Fruit fly (Drosophila melanogaster) whole organism, prepupa: Measurements from ENCODE around the gene Rim.
A peak's percentile ranks its signal among the peaks of the same experiment; 100 is the strongest.

ENCODE experiments used
- CG10631 ChIP-seq: fragments of 200-800 bp; sonication (Bioruptor generic); optimal IDR thresholded peaks from 2 replicates; lab custom pipeline; 2016; ENCODE audit warnings: missing biosample characterization, missing genetic modification characterization
- CG11762 ChIP-seq: fragments of 200-800 bp; sonication (Bioruptor generic); optimal IDR thresholded peaks from 3 replicates; lab custom pipeline; 2016; ENCODE audit warnings: missing biosample characterization, missing genetic modification characterization; ENCODE audit not compliant: insufficient read depth
- CG11902 ChIP-seq: fragments of 200-800 bp; sonication (Bioruptor generic); optimal IDR thresholded peaks from 3 replicates; lab custom pipeline; 2016; ENCODE audit warnings: missing biosample characterization, missing genetic modification characterization
- CG1621 ChIP-seq: fragments of 200-800 bp; sonication (Bioruptor generic); optimal IDR thresholded peaks from 3 replicates; lab custom pipeline; 2018; ENCODE audit warnings: missing biosample characterization, mild to moderate bottlenecking, missing genetic modification characterization
- CG3032 ChIP-seq: fragments of 200-800 bp; optimal IDR thresholded peaks from 2 replicates; lab custom pipeline; 2019; ENCODE audit warnings: missing biosample characterization, mild to moderate bottlenecking, missing genetic modification characterization, moderate library complexity
- CG31627 ChIP-seq: fragments of 200-800 bp; sonication (Bioruptor generic); optimal IDR thresholded peaks from 3 replicates; lab custom pipeline; 2016; ENCODE audit warnings: missing biosample characterization, missing genetic modification characterization
- CG32006 ChIP-seq: fragments of 200-800 bp; sonication (Bioruptor generic); optimal IDR thresholded peaks from 3 replicates; lab custom pipeline; 2017; ENCODE audit warnings: missing biosample characterization, mild to moderate bottlenecking, missing genetic modification characterization
- CG34406 ChIP-seq: fragments of 200-800 bp; sonication (Bioruptor generic); optimal IDR thresholded peaks from 3 replicates; lab custom pipeline; 2016; ENCODE audit warnings: missing biosample characterization, missing genetic modification characterization
- CG3919 ChIP-seq: fragments of 200-800 bp; sonication (Bioruptor generic); optimal IDR thresholded peaks from 3 replicates; lab custom pipeline; 2016; ENCODE audit warnings: missing biosample characterization, missing genetic modification characterization
- CG6276 ChIP-seq: fragments of 200-800 bp; sonication (Bioruptor generic); optimal IDR thresholded peaks from 2 replicates; lab custom pipeline; 2017; ENCODE audit warnings: missing biosample characterization, mild to moderate bottlenecking, missing genetic modification characterization
- CG6808 ChIP-seq: fragments of 200-800 bp; sonication (Bioruptor generic); optimal IDR thresholded peaks from 3 replicates; lab custom pipeline; 2017; ENCODE audit warnings: missing biosample characterization, missing genetic modification characterization, mild to moderate bottlenecking, moderate library complexity, missing genetic modification reagents
- CG6854 ChIP-seq: fragments of 200-800 bp; sonication (Bioruptor generic); optimal IDR thresholded peaks from 2 replicates; lab custom pipeline; 2017; ENCODE audit warnings: missing biosample characterization, mild to moderate bottlenecking, missing genetic modification characterization
- CG7368 ChIP-seq: fragments of 200-800 bp; sonication (Bioruptor generic); optimal IDR thresholded peaks from 3 replicates; lab custom pipeline; 2016; ENCODE audit warnings: missing biosample characterization, missing genetic modification characterization
- CG8119 ChIP-seq: fragments of 200-800 bp; sonication (Bioruptor generic); IDR thresholded peaks from 3 replicates; pipeline ENCODE4 v1.3.6; 2022; ENCODE audit warnings: missing biosample characterization, missing genetic modification characterization
- CG8319 ChIP-seq: fragments of 200-800 bp; sonication (Bioruptor generic); optimal IDR thresholded peaks from 3 replicates; lab custom pipeline; 2016; ENCODE audit warnings: missing biosample characterization, missing genetic modification characterization
- CG8632 ChIP-seq: fragments of 200-800 bp; sonication (Bioruptor generic); optimal IDR thresholded peaks from 3 replicates; lab custom pipeline; 2016; ENCODE audit warnings: missing biosample characterization, missing genetic modification characterization
- CG9139 ChIP-seq: fragments of 200-800 bp; sonication (Bioruptor generic); optimal IDR thresholded peaks from 3 replicates; lab custom pipeline; 2017; ENCODE audit warnings: missing biosample characterization, mild to moderate bottlenecking, missing genetic modification characterization
- Eip78C ChIP-seq: fragments of 200-800 bp; sonication (Bioruptor generic); peaks from one replicate; lab custom pipeline; 2016; ENCODE audit warnings: missing biosample characterization, missing genetic modification characterization
- Eip93F ChIP-seq: fragments of 200-800 bp; sonication (Bioruptor generic); optimal IDR thresholded peaks from 2 replicates; lab custom pipeline; 2016; ENCODE audit warnings: missing biosample characterization, mild to moderate bottlenecking, missing genetic modification characterization
- Ets96B ChIP-seq: fragments of 200-800 bp; optimal IDR thresholded peaks from 2 replicates; lab custom pipeline; 2019; ENCODE audit warnings: missing biosample characterization, mild to moderate bottlenecking, missing genetic modification characterization, moderate library complexity
- Gug ChIP-seq: fragments of 200-800 bp; sonication (Bioruptor generic); IDR thresholded peaks from 2 replicates; pipeline ENCODE4 v1.3.6; 2022; ENCODE audit warnings: missing biosample characterization, missing genetic modification characterization
- Hr38 ChIP-seq: sonication (Bioruptor generic); optimal IDR thresholded peaks from 2 replicates; lab custom pipeline; 2016; ENCODE audit warnings: missing biosample characterization, missing genetic modification characterization
- Hr4 ChIP-seq: fragments of 200-800 bp; sonication (Bioruptor generic); optimal IDR thresholded peaks from 3 replicates; lab custom pipeline; 2016; ENCODE audit warnings: missing biosample characterization, missing genetic modification characterization
- Lpt ChIP-seq: fragments of 200-800 bp; sonication (Bioruptor generic); optimal IDR thresholded peaks from 3 replicates; lab custom pipeline; 2016; ENCODE audit warnings: missing biosample characterization, missing genetic modification characterization
- Met ChIP-seq: fragments of 200-800 bp; sonication (Bioruptor generic); optimal IDR thresholded peaks from 3 replicates; lab custom pipeline; 2016; ENCODE audit warnings: missing biosample characterization, missing genetic modification characterization
- Sox102F ChIP-seq: fragments of 200-800 bp; sonication (Bioruptor generic); optimal IDR thresholded peaks from 2 replicates; lab custom pipeline; 2016; ENCODE audit warnings: missing biosample characterization, mild to moderate bottlenecking, missing genetic modification characterization
- Sox15 ChIP-seq: fragments of 200-800 bp; sonication (Bioruptor generic); optimal IDR thresholded peaks from 3 replicates; lab custom pipeline; 2016; ENCODE audit warnings: missing biosample characterization, missing genetic modification characterization
- achi ChIP-seq: fragments of 200-800 bp; sonication (Bioruptor generic); optimal IDR thresholded peaks from 3 replicates; lab custom pipeline; 2016; ENCODE audit warnings: missing biosample characterization, missing genetic modification characterization
- acj6 ChIP-seq: fragments of 200-800 bp; sonication (Bioruptor generic); optimal IDR thresholded peaks from 3 replicates; lab custom pipeline; 2016; ENCODE audit warnings: missing biosample characterization, missing genetic modification characterization
- cyc ChIP-seq: fragments of 200-800 bp; sonication (Bioruptor generic); optimal IDR thresholded peaks from 3 replicates; lab custom pipeline; 2016; ENCODE audit warnings: missing biosample characterization, missing genetic modification characterization
- dac ChIP-seq: fragments of 200-800 bp; sonication (Bioruptor generic); optimal IDR thresholded peaks from 2 replicates; lab custom pipeline; 2017; ENCODE audit warnings: missing biosample characterization, mild to moderate bottlenecking, missing genetic modification characterization
- dsx ChIP-seq: fragments of 200-800 bp; optimal IDR thresholded peaks from 3 replicates; lab custom pipeline; 2019; ENCODE audit warnings: missing biosample characterization, mild to moderate bottlenecking, missing genetic modification characterization, moderate library complexity; ENCODE audit not compliant: poor library complexity, severe bottlenecking
- eg ChIP-seq: fragments of 200-800 bp; sonication (Bioruptor generic); IDR thresholded peaks from 3 replicates; pipeline ENCODE4 v1.3.6; 2022; ENCODE audit warnings: missing biosample characterization, missing genetic modification characterization
- fd59A ChIP-seq: fragments of 200-800 bp; sonication (Bioruptor generic); optimal IDR thresholded peaks from 2 replicates; lab custom pipeline; 2017; ENCODE audit warnings: missing biosample characterization, mild to moderate bottlenecking, missing genetic modification characterization, missing genetic modification reagents
- fd85E ChIP-seq: fragments of 200-800 bp; sonication (Bioruptor generic); optimal IDR thresholded peaks from 3 replicates; lab custom pipeline; 2016; ENCODE audit warnings: missing biosample characterization, missing genetic modification characterization
- lz ChIP-seq: fragments of 200-800 bp; sonication (Bioruptor generic); optimal IDR thresholded peaks from 3 replicates; lab custom pipeline; 2016; ENCODE audit warnings: missing biosample characterization, missing genetic modification characterization
- spab ChIP-seq: fragments of 200-800 bp; sonication (Bioruptor generic); optimal IDR thresholded peaks from 2 replicates; lab custom pipeline; 2017; ENCODE audit warnings: missing biosample characterization, mild to moderate bottlenecking, missing genetic modification characterization, missing genetic modification reagents
- svp ChIP-seq: fragments of 200-800 bp; sonication (Bioruptor generic); peaks from one replicate; lab custom pipeline; 2016; ENCODE audit warnings: missing biosample characterization, missing genetic modification characterization
- topi ChIP-seq: fragments of 200-800 bp; sonication (Bioruptor generic); optimal IDR thresholded peaks from 3 replicates; lab custom pipeline; 2016; ENCODE audit warnings: missing biosample characterization, missing genetic modification characterization

Rim gene

DNA sequence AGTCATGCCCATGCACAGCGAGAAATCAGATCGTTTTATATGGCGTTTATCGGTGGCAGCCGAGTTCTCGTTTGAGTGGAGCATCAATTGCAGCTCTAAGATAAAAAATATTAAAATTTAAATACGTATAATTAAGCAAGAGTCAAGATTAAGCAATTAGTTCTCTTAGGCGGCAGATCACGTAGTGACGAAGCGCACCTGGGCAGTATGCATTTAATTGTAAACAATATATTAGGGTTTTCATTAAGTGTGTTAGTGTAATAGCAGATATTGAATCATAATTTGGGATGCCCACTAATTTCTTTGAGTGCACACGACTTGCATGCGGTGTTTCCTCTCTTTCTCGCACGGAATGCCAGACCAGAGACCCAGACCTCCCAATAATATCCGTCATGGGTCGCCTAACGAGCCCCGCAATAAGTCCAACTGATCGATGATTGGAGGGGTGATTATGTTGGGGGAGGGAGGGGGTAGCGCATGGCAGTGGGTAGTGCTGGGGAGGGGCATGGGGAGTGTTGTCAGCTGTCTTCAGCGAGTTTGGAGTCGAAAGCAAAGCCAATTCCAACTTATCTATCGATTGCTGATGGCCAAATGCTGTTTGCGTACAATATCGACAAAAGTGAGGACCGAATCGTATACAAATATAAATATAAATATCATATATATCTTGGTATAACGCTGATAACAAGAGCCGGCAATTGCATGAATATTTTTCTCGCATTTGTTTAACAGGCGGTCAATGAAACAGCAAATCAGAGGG is 33.2 kb upstream of the Rim start (continued):
- TF ChIP-seq Sox15 (GFP tag; lab: Kevin White, UChicago) (peak; percentile 56), eg (GFP tag; lab: Robert Waterston, UW) (peak; percentile 31; the same call in 1 of the 3 replicates), CG6276 (GFP tag; lab: Kevin White, UChicago) (peak; percentile 56), CG8319 (GFP tag; lab: Kevin White, UChicago) (peak; percentile 31), lz (GFP tag; lab: Kevin White, UChicago) (peak; percentile 54), svp (GFP tag; lab: Kevin White, UChicago) (peak; percentile 81), CG8632 (GFP tag; lab: Kevin White, UChicago) (peak; percentile 48), Ets96B (tag; lab: Kevin White, UChicago) (peak; percentile 41), Lpt (GFP tag; lab: Kevin White, UChicago) (no peak), CG6854 (GFP tag; lab: Kevin White, UChicago) (no peak), Met (GFP tag; lab: Kevin White, UChicago) (peak; percentile 37), CG7368 (GFP tag; lab: Kevin White, UChicago) (peak; percentile 8), CG8119 (GFP tag; lab: Robert Waterston, UW) (peak; percentile 76), spab (GFP tag; lab: Kevin White, UChicago) (peak; percentile 51), achi (GFP tag; lab: Kevin White, UChicago) (peak; percentile 65), CG11902 (GFP tag; lab: Kevin White, UChicago) (peak; percentile 43), fd59A (GFP tag; lab: Kevin White, UChicago) (peak; percentile 48), acj6 (GFP tag; lab: Kevin White, UChicago) (peak; percentile 50), CG10631 (GFP tag; lab: Kevin White, UChicago) (peak; percentile 61), CG3919 (GFP tag; lab: Kevin White, UChicago) (peak; percentile 54), CG32006 (GFP tag; lab: Kevin White, UChicago) (peak; percentile 79), fd85E (no peak), CG34406 (GFP tag; lab: Kevin White, UChicago) (peak; percentile 31), topi (GFP tag; lab: Kevin White, UChicago) (peak; percentile 53), dac (peak; percentile 31), CG11762 (GFP tag; lab: Kevin White, UChicago) (peak; percentile 17), Gug (GFP tag; lab: Robert Waterston, UW) (peak; percentile 58), Sox102F (peak; percentile 17), CG6808 (peak; percentile 44), CG31627 (peak; percentile 53), cyc (GFP tag; lab: Kevin White, UChicago) (peak; percentile 35), dsx (GFP tag; lab: Kevin White, UChicago) (peak; percentile 25), CG1621 (tag; lab: Kevin White, UChicago) (peak; percentile 13)

DNA sequence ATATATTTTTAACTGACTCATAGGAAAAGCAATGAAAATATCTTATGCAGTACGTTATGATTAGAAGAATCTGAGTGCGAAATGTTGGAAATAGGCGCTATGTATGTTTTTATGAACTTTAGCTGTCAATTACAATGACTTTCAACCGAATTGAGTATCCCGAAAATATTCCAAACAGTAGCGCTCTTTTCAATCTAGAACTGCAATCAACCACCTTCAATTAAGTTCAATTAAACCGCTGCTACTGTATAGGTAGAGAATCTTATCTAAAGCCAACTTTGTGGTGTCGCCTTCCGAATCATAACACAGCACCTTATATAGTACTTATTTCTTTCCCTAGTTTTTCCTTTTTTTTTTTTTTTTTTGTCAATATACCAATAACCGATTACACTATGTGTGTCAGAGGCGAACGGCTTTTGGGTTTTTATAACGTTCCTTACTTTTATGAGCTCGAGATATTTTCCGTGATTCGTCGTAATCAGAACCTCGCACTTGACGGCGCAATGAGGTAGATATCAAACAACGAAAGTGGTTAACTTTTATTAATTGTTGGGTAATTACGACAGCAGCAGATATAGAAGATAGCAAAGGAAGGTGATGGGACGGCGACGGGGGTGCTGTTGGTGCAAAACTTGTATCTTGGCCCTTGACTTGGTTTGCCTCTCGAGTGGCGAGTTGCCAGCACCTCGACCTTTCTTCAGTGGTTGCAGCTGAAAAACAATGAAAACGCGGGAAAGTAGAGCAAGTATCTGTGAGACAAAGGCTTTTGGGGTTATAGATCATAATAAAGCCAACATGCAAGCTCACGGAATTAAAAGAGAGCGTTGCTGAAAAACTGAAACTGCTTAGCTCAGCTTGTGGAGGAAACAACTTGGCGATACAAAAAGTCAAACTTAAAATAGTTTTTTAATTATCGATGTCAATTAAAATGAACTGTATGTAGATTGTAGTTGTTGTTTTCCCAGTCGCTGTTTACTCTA is 32.1 kb upstream of the Rim start:
- TF ChIP-seq CG10631 (GFP tag; lab: Kevin White, UChicago) (no peak), CG1621 (tag; lab: Kevin White, UChicago) (no peak), Eip78C (GFP tag; lab: Kevin White, UChicago) (no peak), CG7368 (GFP tag; lab: Kevin White, UChicago) (no peak), CG9139 (GFP tag; lab: Kevin White, UChicago) (no peak), Eip93F (GFP tag; lab: Kevin White, UChicago) (no peak), svp (GFP tag; lab: Kevin White, UChicago) (no peak), CG3032 (tag; lab: Kevin White, UChicago) (no peak), CG8119 (GFP tag; lab: Robert Waterston, UW) (no peak), cyc (GFP tag; lab: Kevin White, UChicago) (no peak), CG8319 (GFP tag; lab: Kevin White, UChicago) (no peak), fd85E (no peak), Hr38 (GFP tag; lab: Kevin White, UChicago) (no peak), Hr4 (GFP tag; lab: Kevin White, UChicago) (no peak)
- TF ChIP-seq, all 60 proteins: peak for 0
